Fruit fly (Drosophila melanogaster) whole organism, adult: ENCODE data around the gene Fnta.

Experiments used
- CG14711 ChIP-seq: fragments of 200-800 bp; sonication (Bioruptor generic); optimal IDR thresholded peaks from 2 replicates; lab custom pipeline; 2018; ENCODE audit warnings: missing biosample characterization, mild to moderate bottlenecking, missing genetic modification characterization, moderate library complexity
- CG1620 ChIP-seq: fragments of 200-800 bp; sonication (Bioruptor generic); optimal IDR thresholded peaks from 2 replicates; lab custom pipeline; 2016; ENCODE audit warnings: missing biosample characterization, missing genetic modification characterization
- CG33017 ChIP-seq: fragments of 200-800 bp; sonication (Bioruptor generic); optimal IDR thresholded peaks from 2 replicates; lab custom pipeline; 2018; ENCODE audit warnings: missing biosample characterization, mild to moderate bottlenecking, missing genetic modification characterization, moderate library complexity
- CG5204 ChIP-seq: fragments of 200-800 bp; sonication (Bioruptor generic); optimal IDR thresholded peaks from 2 replicates; lab custom pipeline; 2016; ENCODE audit warnings: missing biosample characterization, missing genetic modification characterization
- Crg-1 ChIP-seq: fragments of 200-800 bp; sonication (Bioruptor generic); optimal IDR thresholded peaks from 2 replicates; lab custom pipeline; 2016; ENCODE audit warnings: missing biosample characterization, missing genetic modification characterization
- Hr96 ChIP-seq: fragments of 200-800 bp; sonication (Bioruptor generic); optimal IDR thresholded peaks from 2 replicates; lab custom pipeline; 2016; ENCODE audit warnings: missing biosample characterization, missing genetic modification characterization
- cnc ChIP-seq, 2 experiments: fragments of >200 bp; optimal IDR thresholded peaks; 2 replicates each; lab custom pipeline; 2017
- kay ChIP-seq: fragments of 200-800 bp; sonication (Bioruptor generic); peaks from one replicate; lab custom pipeline; 2016; ENCODE audit warnings: missing biosample characterization, missing genetic modification characterization, borderline replicate concordance
- ovo ChIP-seq: fragments of 200-800 bp; sonication (Bioruptor generic); optimal IDR thresholded peaks from 2 replicates; lab custom pipeline; 2016; ENCODE audit warnings: missing biosample characterization, missing genetic modification characterization

dm6 chr2L:4836193-4836592 lies 5.7 kb upstream of the Fnta start:
- TF ChIP-seq CG5204: no peak
- no peak for TF ChIP-seq cnc (optimal IDR thresholded peaks at IDR 0.05; lab: Kevin White, UChicago)
- no peak for TF ChIP-seq Crg-1 (GFP tag; lab: Kevin White, UChicago)
- no peak for TF ChIP-seq kay (GFP tag; lab: Kevin White, UChicago)
- no peak for TF ChIP-seq CG1620 (GFP tag; lab: Kevin White, UChicago)
- no peak for TF ChIP-seq Hr96 (GFP tag; lab: Kevin White, UChicago)
- TF ChIP-seq CG33017 (tag; lab: Kevin White, UChicago): no peak
- no peak for TF ChIP-seq CG14711
- TF ChIP-seq ovo (GFP tag; lab: Kevin White, UChicago): no peak
